Fruit fly (Drosophila melanogaster) whole organism, pupa: ENCODE measurements around the gene CG42395.

Source experiments
- CG10348 ChIP-seq: fragments of 200-800 bp; sonication (Bioruptor generic); IDR thresholded peaks from 2 replicates; pipeline ENCODE4 v1.3.6; 2022; ENCODE audit warnings: missing biosample characterization, missing genetic modification characterization
- CG14655 ChIP-seq: fragments of 200-800 bp; sonication (Bioruptor generic); optimal IDR thresholded peaks from 3 replicates; lab custom pipeline; 2017; ENCODE audit warnings: mild to moderate bottlenecking, missing biosample characterization, missing genetic modification reagents, missing genetic modification characterization
- CG15710 ChIP-seq: fragments of 200-800 bp; sonication (Bioruptor generic); optimal IDR thresholded peaks from 2 replicates; lab custom pipeline; 2018; ENCODE audit warnings: missing biosample characterization, mild to moderate bottlenecking, missing genetic modification characterization, moderate library complexity
- CG4496 ChIP-seq: fragments of 200-800 bp; sonication (Bioruptor generic); IDR thresholded peaks from 3 replicates; pipeline ENCODE4 v1.3.6; 2022; ENCODE audit warnings: missing biosample characterization, missing genetic modification characterization
- CG8159 ChIP-seq: fragments of 200-800 bp; sonication (Bioruptor generic); optimal IDR thresholded peaks from 3 replicates; lab custom pipeline; 2018; ENCODE audit warnings: missing biosample characterization, mild to moderate bottlenecking, missing genetic modification characterization, moderate library complexity
- CG8301 ChIP-seq: fragments of 200-800 bp; sonication (Bioruptor generic); optimal IDR thresholded peaks from 2 replicates; lab custom pipeline; 2018; ENCODE audit warnings: missing biosample characterization, mild to moderate bottlenecking, missing genetic modification characterization
- EcR ChIP-seq: fragments of 200-800 bp; sonication (Bioruptor generic); optimal IDR thresholded peaks from 3 replicates; lab custom pipeline; 2019; ENCODE audit warnings: missing biosample characterization, missing genetic modification characterization, mild to moderate bottlenecking, moderate library complexity, missing genetic modification reagents
- Ets98B ChIP-seq: fragments of 200-800 bp; sonication (Bioruptor generic); IDR thresholded peaks from 2 replicates; pipeline ENCODE4 v1.3.6; 2022; ENCODE audit warnings: missing biosample characterization, missing genetic modification characterization
- Pif1B ChIP-seq: fragments of 200-800 bp; sonication (Bioruptor generic); optimal IDR thresholded peaks from 3 replicates; lab custom pipeline; 2016; ENCODE audit warnings: missing biosample characterization, missing genetic modification characterization
- rn ChIP-seq: fragments of 200-800 bp; sonication (Bioruptor generic); IDR thresholded peaks from 2 replicates; pipeline ENCODE4 v1.3.6; 2022; ENCODE audit warnings: missing biosample characterization, missing genetic modification characterization

DNA sequence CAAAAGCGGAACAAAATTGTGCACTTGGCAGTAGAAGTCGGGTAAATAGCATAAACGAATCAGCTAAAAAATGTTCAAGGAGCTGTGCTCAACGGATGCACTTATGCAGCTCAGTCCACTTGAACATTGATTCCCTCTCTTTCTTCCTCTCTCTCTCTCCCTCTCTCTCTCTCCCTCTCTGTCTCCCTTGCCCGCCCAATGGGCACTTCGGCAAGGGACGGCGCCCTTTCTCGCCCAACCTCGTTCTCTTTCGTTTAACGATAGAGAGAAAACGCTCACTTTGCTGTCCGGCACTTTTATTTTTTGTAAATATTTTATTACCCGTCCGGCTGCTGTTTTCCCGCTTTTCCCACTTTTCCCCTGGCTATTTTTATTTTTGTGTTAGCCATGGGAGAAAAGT is 31.6 kb downstream of the CG42395 start:
- TF ChIP-seq rn (no peak), CG15710 (tag; lab: Kevin White, UChicago) (no peak), Pif1B (GFP tag; lab: Kevin White, UChicago) (no peak), CG14655 (GFP tag; lab: Kevin White, UChicago) (no peak), Ets98B (no peak), EcR (GFP tag; lab: Kevin White, UChicago) (no peak), CG10348 (GFP tag; lab: Robert Waterston, UW) (no peak), CG4496 (GFP tag; lab: Robert Waterston, UW) (no peak), CG8301 (tag; lab: Kevin White, UChicago) (no peak), CG8159 (no peak)
